Worm (Caenorhabditis elegans) whole organism, late embryonic: ENCODE data around the gene egl-2.

ENCODE experiments used
- K02D7.2 ChIP-seq: sonication (generic microtip); optimal IDR thresholded peaks from 2 replicates; lab custom pipeline; 2017; ENCODE audit warnings: mild to moderate bottlenecking, missing genetic modification characterization, missing compliant biosample characterization
- ceh-19 ChIP-seq: fragments of 200-800 bp; sonication (Bioruptor generic); optimal IDR thresholded peaks from 2 replicates; lab custom pipeline; 2018; ENCODE audit warnings: mild to moderate bottlenecking, missing genetic modification characterization, missing compliant biosample characterization
- madf-2 ChIP-seq: sonication (generic microtip); optimal IDR thresholded peaks from 2 replicates; lab custom pipeline; 2017; ENCODE audit warnings: missing genetic modification characterization, missing compliant biosample characterization
- pag-3 ChIP-seq: sonication (generic microtip); optimal IDR thresholded peaks from 2 replicates; lab custom pipeline; 2016; ENCODE audit warnings: missing compliant biosample characterization, missing genetic modification characterization, borderline replicate concordance
- rnt-1 ChIP-seq: sonication (generic microtip); optimal IDR thresholded peaks from 2 replicates; lab custom pipeline; 2016; ENCODE audit warnings: missing genetic modification characterization, missing compliant biosample characterization
- tbx-2 ChIP-seq: sonication (generic microtip); optimal IDR thresholded peaks from 2 replicates; lab custom pipeline; 2016; ENCODE audit warnings: missing genetic modification characterization, missing compliant biosample characterization

DNA sequence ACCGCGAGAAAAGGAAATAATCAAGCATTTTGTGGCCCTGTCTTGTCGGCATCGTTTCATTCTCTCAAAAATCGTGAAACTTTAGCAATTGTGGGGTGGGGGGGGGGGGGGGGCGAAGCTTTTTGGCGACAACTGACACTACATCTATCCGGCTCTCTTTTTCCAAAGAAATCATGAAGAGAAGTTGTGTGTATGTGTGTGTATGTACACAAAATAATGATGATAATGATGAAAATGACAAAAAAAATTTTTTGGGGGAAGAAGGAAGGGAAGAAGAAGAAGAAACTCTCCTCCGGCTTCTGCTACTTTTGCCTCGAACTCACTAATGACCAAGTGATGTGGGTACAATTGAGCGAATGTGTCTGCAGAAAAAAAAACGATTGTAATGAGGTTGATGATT, 56.1 kb downstream of the egl-2 start:
- TF ChIP-seq tbx-2 (tag; lab: Kevin White, UChicago) (no peak), K02D7.2 (tag; lab: Kevin White, UChicago) (no peak), rnt-1 (tag; lab: Kevin White, UChicago) (no peak), ceh-19 (GFP tag; lab: Kevin White, UChicago) (no peak), madf-2 (tag; lab: Kevin White, UChicago) (no peak), pag-3 (tag; lab: Kevin White, UChicago) (no peak)
